2 fruit fly cellular contexts compared by ENCODE assay signal in the genomic region with DNA sequence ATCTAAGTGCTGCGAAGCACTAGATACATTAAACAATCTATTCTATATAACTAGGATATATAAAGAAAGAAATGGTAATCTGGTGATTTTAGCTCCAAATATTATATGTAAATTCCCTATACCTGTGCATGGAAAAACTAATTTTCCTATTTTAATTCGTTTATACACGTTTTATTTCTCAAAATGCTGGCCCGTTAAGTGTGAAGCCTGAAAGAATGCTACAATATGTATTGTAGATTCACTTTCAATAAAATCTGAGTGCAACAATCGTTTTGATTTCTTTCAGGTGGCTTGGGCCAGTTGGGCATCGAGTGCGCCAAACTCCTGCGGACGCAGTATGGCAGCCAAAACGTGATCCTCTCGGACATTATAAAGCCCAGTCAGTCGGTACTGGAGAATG.
TF ChIP-seq lines count a peak whose summit lies in the region.

No protein-coding gene starts in this region.

- peak; percentile 3 for TF ChIP-seq CTCF in whole organism, embryonic (GFP tag; optimal IDR thresholded peaks at IDR 0.05; lab: Kevin White, UChicago)

TF ChIP-seq in whole organism, embryonic, 481 proteins besides CTCF, POLR2A, EP300 and RAD21:
- no peak for TF ChIP-seq CG3163 (GFP tag; optimal IDR thresholded peaks at IDR 0.05; lab: Kevin White, UChicago)
- peak; percentile 51 for TF ChIP-seq Blimp-1 (GFP tag; optimal IDR thresholded peaks at IDR 0.05; lab: Kevin White, UChicago)
- TF ChIP-seq CG15601 (tag; optimal IDR thresholded peaks at IDR 0.05; lab: Kevin White, UChicago) = peak; percentile 72
- 0 out of 3 replicates have a peak, but pooled peaks have one; percentile 53 for TF ChIP-seq CG2199 (GFP tag; IDR thresholded peaks at IDR 0.05; lab: Robert Waterston, UW)
- TF ChIP-seq CG11695 (GFP tag; IDR thresholded peaks at IDR 0.05; lab: Robert Waterston, UW) = no peak
TF ChIP-seq in whole organism, embryonic: peak in this region for 3.

TF ChIP-seq in whole organism, prepupa, 60 proteins besides CTCF, POLR2A, EP300 and RAD21:
- peak; percentile 49 for TF ChIP-seq Blimp-1 (GFP tag; optimal IDR thresholded peaks at IDR 0.05; lab: Kevin White, UChicago)
- no peak for TF ChIP-seq CG8319 (GFP tag; optimal IDR thresholded peaks at IDR 0.05; lab: Kevin White, UChicago)

Comparison
In these comparisons a context has a peak if more than half of its experiments do, and no peak if none do; other contexts are left out.
1. Of the 7 proteins assayed by ChIP-seq in both whole organism, embryonic and whole organism, prepupa: peak only in whole organism, embryonic: none; only in whole organism, prepupa: none; in both: Blimp-1; in neither: 6.